Worm (Caenorhabditis elegans) whole organism, L4 larva: ENCODE measurements around the gene D1025.10.

Source experiments
- arid-1 ChIP-seq: fragments of 200-800 bp; sonication (Bioruptor generic); conservative IDR thresholded peaks from 2 replicates; pipeline ENCODE4 v1.3.6; 2022; ENCODE audit warnings: missing genetic modification reagents, missing genetic modification characterization, missing compliant biosample characterization
- mes-2 ChIP-seq: sonication (generic microtip); optimal IDR thresholded peaks from 2 replicates; lab custom pipeline; 2016; ENCODE audit warnings: missing genotype, mild to moderate bottlenecking, missing genetic modification characterization, missing compliant biosample characterization; ENCODE audit not compliant: poor library complexity, severe bottlenecking
- pha-4 ChIP-seq, 2 experiments: fragments of 150-350 bp in 1 of 2; fragments of 200-800 bp in 1 of 2; sonication (Bioruptor generic) in 1 of 2; IDR thresholded peaks in 1 of 2; optimal IDR thresholded peaks in 1 of 2; 2 replicates each; pipeline versions ENCODE4 v1.3.6 to Lab custom; 2014 to 2022; ENCODE audit warnings: missing genetic modification characterization in 2 of 2, missing genetic modification reagents in 2 of 2, missing biosample characterization in 1 of 2, missing compliant biosample characterization in 1 of 2
- pqm-1 ChIP-seq: sonication (generic microtip); optimal IDR thresholded peaks from 2 replicates; lab custom pipeline; 2017; ENCODE audit warnings: missing biosample characterization, missing genetic modification characterization
- unc-62 ChIP-seq, 3 experiments: fragments of 150-350 bp in 1 of 3; sonication (generic microtip); optimal IDR thresholded peaks in 2 of 3; peaks in 1 of 3; 1 replicate in 1 of 3; 2 replicates in 2 of 3; lab custom pipeline; 2014 to 2017; ENCODE audit warnings: missing biosample characterization in 3 of 3, missing genetic modification characterization in 3 of 3, missing genetic modification reagents in 3 of 3, missing genotype in 1 of 3

DNA sequence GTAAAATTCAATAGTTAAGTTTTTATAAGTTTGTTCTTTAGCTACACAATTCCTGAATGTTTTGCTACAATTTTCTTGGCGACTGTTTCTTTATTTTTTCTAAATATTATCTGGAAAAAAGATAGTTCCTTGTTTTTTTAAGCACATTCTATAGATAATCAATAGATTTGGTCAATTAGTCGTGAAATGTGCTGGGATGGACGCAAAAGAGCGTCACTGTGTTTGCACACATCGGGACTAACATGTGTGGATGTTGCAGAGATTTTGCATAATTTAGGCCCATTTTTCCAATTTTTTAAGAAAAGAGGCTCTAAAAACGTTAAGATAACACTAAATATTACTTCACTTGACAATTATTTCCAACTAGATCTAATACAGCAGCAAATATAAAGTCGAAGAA is 3.2 kb upstream of the D1025.10 start:
- TF ChIP-seq arid-1 (GFP tag; lab: Robert Waterston, UW) (no peak), mes-2 (tag; lab: Kevin White, UChicago) (no peak), unc-62 (GFP tag; optimal IDR thresholded peaks at IDR 0.05 in 1 of 2; lab: Kevin White, UChicago) (peak in 1 of 2 experiments; percentile 84), unc-62 (tag; optimal IDR thresholded peaks at IDR 0.05; lab: Kevin White, UChicago) (no peak), pqm-1 (no peak), pha-4 (GFP tag; IDR thresholded peaks at IDR 0.05; lab: Robert Waterston, UW) (no peak), pha-4 (tag; optimal IDR thresholded peaks at IDR 0.05; lab: Kevin White, UChicago) (no peak)
